Worm (Caenorhabditis elegans) whole organism, L4/young adult: ENCODE data around the gene col-131.

Experiments used
- W03F9.2 ChIP-seq: fragments of 150-350 bp; optimal IDR thresholded peaks from 2 replicates; lab custom pipeline; 2014; ENCODE audit warnings: missing biosample characterization, missing genetic modification characterization
- dao-5 ChIP-seq: sonication (generic microtip); optimal IDR thresholded peaks from 2 replicates; lab custom pipeline; 2016; ENCODE audit warnings: missing genotype, missing genetic modification characterization, moderate library complexity, missing compliant biosample characterization
- him-1 ChIP-seq: sonication (generic microtip); optimal IDR thresholded peaks from 2 replicates; lab custom pipeline; 2016; ENCODE audit warnings: missing genotype, missing genetic modification reagents, missing genetic modification characterization, missing compliant biosample characterization

col-131 gene

DNA sequence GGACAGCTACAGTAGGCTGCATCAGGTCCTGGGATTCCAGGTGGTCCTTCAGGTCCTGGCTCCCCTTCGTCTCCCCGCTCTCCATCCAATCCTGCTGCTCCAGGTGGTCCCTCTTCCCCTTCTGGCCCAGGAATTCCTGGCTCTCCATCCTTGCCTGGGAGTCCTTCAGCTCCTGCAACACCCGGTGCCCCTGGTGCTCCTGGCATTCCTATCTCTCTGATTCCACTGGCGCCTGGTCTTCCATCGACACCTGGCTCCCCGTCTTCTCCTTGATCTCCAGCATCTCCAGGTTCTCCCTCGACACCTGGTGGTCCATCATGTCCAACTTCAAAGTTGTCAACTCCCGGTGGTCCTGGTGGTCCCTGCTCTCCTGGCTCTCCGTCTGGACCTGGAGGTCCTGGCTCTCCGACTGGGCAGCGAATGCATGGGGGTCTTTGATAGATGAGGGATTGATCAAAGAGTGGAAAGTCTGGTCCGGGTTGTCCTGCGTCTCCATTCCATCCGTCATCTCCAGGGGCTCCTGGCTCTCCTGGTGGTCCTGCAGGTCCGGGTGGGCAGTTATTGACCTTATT is 22.7 kb upstream of the col-131 start:
- TF ChIP-seq W03F9.2 (tag; lab: Kevin White, UChicago) (no peak), dao-5 (no peak), him-1 (tag; lab: Kevin White, UChicago) (no peak)

ce11 chrIV:13086705-13087104 is 19.6 kb upstream of the col-131 start, which contains the start of gene spin-2:
TSS of gene spin-2 (plus strand) at chrIV:13087005.
- TF ChIP-seq W03F9.2 (tag; lab: Kevin White, UChicago) (no peak), dao-5 (no peak)

DNA sequence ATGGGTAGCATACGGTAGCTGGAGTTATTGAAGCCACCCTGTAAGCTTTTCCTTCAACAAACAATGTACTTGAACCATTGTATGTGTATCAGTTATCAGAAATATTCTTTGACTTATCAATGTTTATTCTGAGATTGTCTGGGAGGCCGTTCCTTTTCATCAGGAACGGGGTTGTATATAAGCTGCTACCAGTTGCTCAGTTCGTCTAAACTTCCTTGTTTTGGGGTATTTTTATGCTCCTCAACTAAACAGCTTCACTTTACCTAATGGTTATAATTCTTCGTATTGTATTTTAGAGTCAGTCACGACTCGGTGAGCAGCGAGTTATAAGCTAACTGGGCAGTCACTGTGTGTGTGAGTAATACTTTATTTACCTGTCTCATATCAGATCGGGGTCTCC is 18.6 kb upstream of the col-131 start:
- no peak for TF ChIP-seq him-1 (tag; lab: Kevin White, UChicago)
- no peak for TF ChIP-seq W03F9.2 (tag; lab: Kevin White, UChicago)
- TF ChIP-seq dao-5 = no peak

ce11 chrIV:13082836-13083763 is 16.0 kb upstream of the col-131 start:
- TF ChIP-seq W03F9.2 (tag; lab: Kevin White, UChicago) = no peak
- no peak for TF ChIP-seq him-1 (tag; lab: Kevin White, UChicago)
- no peak for TF ChIP-seq dao-5

DNA sequence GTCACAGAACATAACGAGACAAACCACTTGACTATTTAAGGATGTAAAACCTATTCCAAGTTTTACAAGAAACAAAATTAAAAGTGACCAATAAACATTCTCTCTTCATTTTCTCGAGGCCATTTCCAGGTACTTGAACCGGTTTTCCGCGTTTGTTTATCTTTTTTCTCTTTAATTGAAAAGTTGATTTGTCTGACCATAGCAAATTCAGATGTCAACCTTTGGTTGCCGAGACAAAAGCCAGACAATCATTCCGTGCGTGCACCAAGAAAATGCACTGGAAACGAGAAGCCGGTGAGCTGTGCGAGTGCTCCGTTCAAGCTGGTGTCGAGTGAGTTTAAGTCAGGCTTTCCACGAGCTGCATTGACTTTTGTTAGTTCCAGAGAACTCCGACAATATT is 15.0 kb upstream of the col-131 start:
- no peak for TF ChIP-seq him-1 (tag; lab: Kevin White, UChicago)
- TF ChIP-seq dao-5 = no peak
- TF ChIP-seq W03F9.2 (tag; lab: Kevin White, UChicago) = no peak

DNA sequence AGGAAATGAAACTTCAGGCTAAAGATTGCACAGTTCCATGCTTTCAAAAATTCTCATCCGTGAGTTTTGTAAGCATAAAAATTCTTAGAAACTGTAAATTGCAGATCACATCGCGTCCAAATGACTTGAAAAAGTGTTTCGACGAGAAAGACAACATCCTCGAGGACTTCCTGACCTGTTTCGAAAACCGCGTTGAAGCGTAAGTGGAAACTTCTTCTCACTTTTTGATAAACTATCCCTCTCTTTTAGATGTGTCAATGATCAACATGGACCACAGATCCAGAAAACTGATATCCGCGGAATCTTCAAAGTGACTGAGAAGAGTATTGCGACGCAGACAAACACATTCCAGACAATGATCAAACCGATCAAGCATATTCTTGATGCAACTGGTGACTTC is 13.8 kb upstream of the col-131 start:
- TF ChIP-seq him-1 (tag; lab: Kevin White, UChicago) (no peak), W03F9.2 (tag; lab: Kevin White, UChicago) (no peak), dao-5 (no peak)

ce11 chrIV:13080185-13080584 is 13.1 kb upstream of the col-131 start:
- TF ChIP-seq him-1 (tag; lab: Kevin White, UChicago) (no peak), dao-5 (no peak), W03F9.2 (tag; lab: Kevin White, UChicago) (no peak)

- TF ChIP-seq dao-5 (no peak), W03F9.2 (tag; lab: Kevin White, UChicago) (no peak), him-1 (tag; lab: Kevin White, UChicago) (no peak)
Measured at ce11 chrIV:13079119-13079518, 12.0 kb upstream of the col-131 start, which contains the start of gene C39E9.8. TSS of gene C39E9.8 (plus strand) at chrIV:13079446.

- TF ChIP-seq dao-5 = no peak
- no peak for TF ChIP-seq him-1 (tag; lab: Kevin White, UChicago)
- TF ChIP-seq W03F9.2 (tag; lab: Kevin White, UChicago) = no peak
Measured at ce11 chrIV:13078342-13078741, 11.2 kb upstream of the col-131 start.

ce11 chrIV:13077694-13078093 is 10.6 kb upstream of the col-131 start:
- TF ChIP-seq W03F9.2 (tag; lab: Kevin White, UChicago) = no peak

- no peak for TF ChIP-seq dao-5
- TF ChIP-seq him-1 (tag; lab: Kevin White, UChicago) = no peak
- no peak for TF ChIP-seq W03F9.2 (tag; lab: Kevin White, UChicago)
Measured at ce11 chrIV:13076620-13077019, 9.5 kb upstream of the col-131 start, which contains the start of gene C39E9.7. TSS of gene C39E9.7 (minus strand) at chrIV:13076720.

- no peak for TF ChIP-seq W03F9.2 (tag; lab: Kevin White, UChicago)
Measured at ce11 chrIV:13075625-13076252, 8.6 kb upstream of the col-131 start.

DNA sequence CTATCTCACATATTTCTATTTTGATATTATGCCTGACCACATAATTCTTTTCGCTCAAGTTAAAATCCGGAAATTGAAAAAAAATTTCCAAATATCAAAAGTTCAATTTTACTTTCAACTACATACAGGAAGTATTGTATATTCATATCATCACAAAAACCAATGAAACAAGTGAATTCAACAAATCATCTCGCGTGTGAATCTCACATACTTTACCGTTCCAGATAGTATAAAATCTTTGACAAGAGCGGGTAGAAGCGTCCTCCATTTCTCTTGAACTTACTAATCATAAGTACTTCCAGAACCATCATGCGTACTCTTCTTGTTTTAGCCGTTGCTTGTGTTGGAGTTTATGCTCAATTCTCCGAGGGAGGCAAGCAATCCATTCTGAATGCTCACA is 4.3 kb upstream of the col-131 start, which contains the start of gene scl-8:
scl-8 (plus strand) TSS at position 301 of the 400 bp plus-strand sequence.
- TF ChIP-seq dao-5 (no peak), W03F9.2 (tag; lab: Kevin White, UChicago) (no peak), him-1 (tag; lab: Kevin White, UChicago) (no peak)

- no peak for TF ChIP-seq dao-5
Measured at ce11 chrIV:13070142-13070541, 3.0 kb upstream of the col-131 start, which contains the start of gene scl-7. TSS of gene scl-7 (plus strand) at chrIV:13070442.
